Fruit fly (Drosophila melanogaster) whole organism, embryonic: ENCODE results near the gene CG33796.

ENCODE experiments used
- Asciz ChIP-seq: fragments of 200-800 bp; sonication (Bioruptor generic); optimal IDR thresholded peaks from 2 replicates; lab custom pipeline; 2017; ENCODE audit warnings: missing biosample characterization, mild to moderate bottlenecking, missing genetic modification characterization, missing genetic modification reagents
- Atf-2 ChIP-seq: fragments of 200-800 bp; sonication (Bioruptor generic); optimal IDR thresholded peaks from 2 replicates; lab custom pipeline; 2016; ENCODE audit warnings: missing biosample characterization, missing genetic modification characterization
- CG10462 ChIP-seq: fragments of 200-800 bp; sonication (Bioruptor generic); optimal IDR thresholded peaks from 2 replicates; lab custom pipeline; 2016; ENCODE audit warnings: missing biosample characterization, missing genetic modification characterization
- CG11093 ChIP-seq: fragments of 200-800 bp; sonication (Bioruptor generic); IDR thresholded peaks from 3 replicates; pipeline ENCODE4 v1.3.6; 2022; ENCODE audit warnings: missing biosample characterization, missing genetic modification characterization
- CG11247 ChIP-seq: fragments of 200-800 bp; sonication (Bioruptor generic); IDR thresholded peaks from 2 replicates; pipeline ENCODE4 v1.3.6; 2022; ENCODE audit warnings: missing biosample characterization, missing genetic modification characterization
- CG11696 ChIP-seq: fragments of 200-800 bp; sonication (Bioruptor generic); IDR thresholded peaks from 2 replicates; pipeline ENCODE4 v1.3.6; 2022; ENCODE audit warnings: missing biosample characterization, missing genetic modification characterization
- CG12659 ChIP-seq: fragments of 200-800 bp; sonication (Bioruptor generic); optimal IDR thresholded peaks from 3 replicates; lab custom pipeline; 2017; ENCODE audit warnings: mild to moderate bottlenecking, missing biosample characterization, missing genetic modification reagents, missing genetic modification characterization
- CG12942 ChIP-seq: fragments of 200-800 bp; sonication (Bioruptor generic); optimal IDR thresholded peaks from 3 replicates; lab custom pipeline; 2016; ENCODE audit warnings: missing biosample characterization, missing genetic modification characterization
- CG17328 ChIP-seq: fragments of 200-800 bp; sonication (Bioruptor generic); IDR thresholded peaks from 2 replicates; pipeline ENCODE4 v1.3.6; 2022; ENCODE audit warnings: missing biosample characterization, missing genetic modification characterization
- CG17385 ChIP-seq: fragments of 200-800 bp; sonication (Bioruptor generic); optimal IDR thresholded peaks from 3 replicates; lab custom pipeline; 2018; ENCODE audit warnings: missing biosample characterization, mild to moderate bottlenecking, missing genetic modification characterization
- CG31441 ChIP-seq: fragments of 200-800 bp; sonication (Bioruptor generic); IDR thresholded peaks from 2 replicates; pipeline ENCODE4 v1.3.6; 2022; ENCODE audit warnings: missing biosample characterization, missing genetic modification characterization
- CG33213 ChIP-seq: fragments of 200-800 bp; sonication (Bioruptor generic); optimal IDR thresholded peaks from 3 replicates; lab custom pipeline; 2016; ENCODE audit warnings: missing biosample characterization, missing genetic modification characterization
- CG33557 ChIP-seq: fragments of 200-800 bp; sonication (Bioruptor generic); optimal IDR thresholded peaks from 2 replicates; lab custom pipeline; 2019; ENCODE audit warnings: missing biosample characterization, mild to moderate bottlenecking, missing genetic modification characterization, moderate library complexity
- CG3847 ChIP-seq: fragments of 200-800 bp; sonication (Bioruptor generic); IDR thresholded peaks from 2 replicates; pipeline ENCODE4 v1.3.6; 2022; ENCODE audit warnings: missing biosample characterization, missing genetic modification characterization
- CG4424 ChIP-seq: fragments of 200-800 bp; sonication (Bioruptor generic); optimal IDR thresholded peaks from 3 replicates; lab custom pipeline; 2016; ENCODE audit warnings: missing biosample characterization, missing genetic modification characterization
- CG6654 ChIP-seq: fragments of 200-800 bp; sonication (Bioruptor generic); optimal IDR thresholded peaks from 2 replicates; lab custom pipeline; 2017; ENCODE audit warnings: missing biosample characterization, mild to moderate bottlenecking, missing genetic modification characterization
- CG6683 ChIP-seq: fragments of 200-800 bp; sonication (Bioruptor generic); optimal IDR thresholded peaks from 2 replicates; lab custom pipeline; 2017; ENCODE audit warnings: missing biosample characterization, mild to moderate bottlenecking, missing genetic modification characterization, missing genetic modification reagents
- CG6813 ChIP-seq: fragments of 200-800 bp; sonication (Bioruptor generic); optimal IDR thresholded peaks from 2 replicates; lab custom pipeline; 2017; ENCODE audit warnings: missing biosample characterization, missing genetic modification characterization, mild to moderate bottlenecking, moderate library complexity, missing genetic modification reagents
- CG9817 ChIP-seq: fragments of 200-800 bp; sonication (Bioruptor generic); optimal IDR thresholded peaks from 2 replicates; lab custom pipeline; 2018; ENCODE audit warnings: missing biosample characterization, mild to moderate bottlenecking, missing genetic modification characterization, moderate library complexity
- CG9876 ChIP-seq: fragments of 200-800 bp; sonication (Bioruptor generic); optimal IDR thresholded peaks from 2 replicates; lab custom pipeline; 2016; ENCODE audit warnings: missing biosample characterization, missing genetic modification characterization
- CHES-1-like ChIP-seq: fragments of 200-800 bp; sonication (Bioruptor generic); optimal IDR thresholded peaks from 2 replicates; lab custom pipeline; 2016; ENCODE audit warnings: missing biosample characterization, missing genetic modification characterization
- D19B ChIP-seq: fragments of 200-800 bp; sonication (Bioruptor generic); optimal IDR thresholded peaks from 2 replicates; lab custom pipeline; 2017; ENCODE audit warnings: missing biosample characterization, mild to moderate bottlenecking, missing genetic modification characterization
- ERR ChIP-seq: fragments of 200-800 bp; sonication (Bioruptor generic); optimal IDR thresholded peaks from 2 replicates; lab custom pipeline; 2016; ENCODE audit warnings: missing biosample characterization, missing genetic modification characterization
- Ets65A ChIP-seq: fragments of 200-800 bp; sonication (Bioruptor generic); peaks from one replicate; lab custom pipeline; 2016; ENCODE audit warnings: missing biosample characterization, missing genetic modification characterization
- Hr39 ChIP-seq: fragments of >200 bp; optimal IDR thresholded peaks from 2 replicates; lab custom pipeline; 2017
- Hr78 ChIP-seq, 2 experiments: fragments of 200-800 bp in 1 of 2; fragments of >200 bp in 1 of 2; sonication (Bioruptor generic) in 1 of 2; optimal IDR thresholded peaks; 2 replicates each; lab custom pipeline; 2017 to 2019; ENCODE audit warnings: missing biosample characterization in 2 of 2, missing genetic modification characterization in 2 of 2, mild to moderate bottlenecking in 1 of 2, moderate library complexity in 1 of 2
- Hsf ChIP-seq: fragments of 200-800 bp; sonication (Bioruptor generic); optimal IDR thresholded peaks from 3 replicates; lab custom pipeline; 2016; ENCODE audit warnings: missing biosample characterization, missing genetic modification characterization
- Jarid2 ChIP-seq: fragments of 200-800 bp; sonication (Bioruptor generic); optimal IDR thresholded peaks from 3 replicates; lab custom pipeline; 2017; ENCODE audit warnings: mild to moderate bottlenecking, missing biosample characterization, missing genetic modification reagents, missing genetic modification characterization
- Med ChIP-seq: fragments of 200-800 bp; sonication (Bioruptor generic); peaks from one replicate; lab custom pipeline; 2016; ENCODE audit warnings: missing biosample characterization, missing genetic modification characterization, mild to moderate bottlenecking, inconsistent platforms, moderate library complexity
- Meics ChIP-seq: fragments of 200-800 bp; sonication (Bioruptor generic); optimal IDR thresholded peaks from 2 replicates; lab custom pipeline; 2017; ENCODE audit warnings: missing biosample characterization, mild to moderate bottlenecking, missing genetic modification characterization
- Optix ChIP-seq: fragments of 200-800 bp; sonication (Bioruptor generic); IDR thresholded peaks from 3 replicates; pipeline ENCODE4 v1.3.6; 2022; ENCODE audit warnings: missing biosample characterization, missing genetic modification characterization
- Rx ChIP-seq: fragments of 200-800 bp; sonication (Bioruptor generic); IDR thresholded peaks from 2 replicates; pipeline ENCODE4 v1.3.6; 2022; ENCODE audit warnings: missing biosample characterization, missing genetic modification characterization
- Side ChIP-seq: fragments of 200-800 bp; sonication (Bioruptor generic); optimal IDR thresholded peaks from 2 replicates; lab custom pipeline; 2016; ENCODE audit warnings: missing biosample characterization, missing genetic modification characterization
- Sox100B ChIP-seq: fragments of 200-800 bp; sonication (Bioruptor generic); optimal IDR thresholded peaks from 3 replicates; lab custom pipeline; 2018; ENCODE audit warnings: missing biosample characterization, mild to moderate bottlenecking, missing genetic modification characterization
- Taf1 ChIP-seq: fragments of 200-800 bp; sonication (Bioruptor generic); IDR thresholded peaks from 2 replicates; pipeline ENCODE4 v1.3.6; 2022; ENCODE audit warnings: missing biosample characterization, missing genetic modification characterization
- al ChIP-seq: fragments of 200-800 bp; sonication (Bioruptor generic); IDR thresholded peaks from 2 replicates; pipeline ENCODE4 v1.3.6; 2022; ENCODE audit warnings: missing biosample characterization, missing genetic modification characterization
- chif ChIP-seq, 2 experiments: fragments of 200-800 bp; sonication (Bioruptor generic); optimal IDR thresholded peaks; 3 replicates each; lab custom pipeline; 2016; ENCODE audit warnings: missing biosample characterization in 2 of 2, missing genetic modification characterization in 2 of 2
- chm ChIP-seq: fragments of 200-800 bp; sonication (Bioruptor generic); IDR thresholded peaks from 2 replicates; pipeline ENCODE4 v1.3.6; 2022; ENCODE audit warnings: missing biosample characterization, missing genetic modification characterization
- crc ChIP-seq: fragments of 200-800 bp; sonication (Bioruptor generic); optimal IDR thresholded peaks from 2 replicates; lab custom pipeline; 2016; ENCODE audit warnings: missing biosample characterization, missing genetic modification characterization
- crp ChIP-seq, 2 experiments: fragments of 200-800 bp; sonication (Bioruptor generic); optimal IDR thresholded peaks; 2 replicates in 1 of 2; 3 replicates in 1 of 2; lab custom pipeline; 2017; ENCODE audit warnings: missing biosample characterization in 2 of 2, missing genetic modification characterization in 2 of 2, mild to moderate bottlenecking in 1 of 2, moderate library complexity in 1 of 2
- eve ChIP-seq, 2 experiments: fragments of >200 bp; optimal IDR thresholded peaks; 2 replicates each; lab custom pipeline; 2017; ENCODE audit warnings: missing biosample characterization in 2 of 2, missing genetic modification characterization in 2 of 2
- grn ChIP-seq: fragments of 200-800 bp; sonication (Bioruptor generic); optimal IDR thresholded peaks from 3 replicates; lab custom pipeline; 2017; ENCODE audit warnings: missing biosample characterization, missing genetic modification characterization
- jumu ChIP-seq: fragments of 200-800 bp; sonication (Bioruptor generic); optimal IDR thresholded peaks from 3 replicates; lab custom pipeline; 2016; ENCODE audit warnings: missing biosample characterization, missing genetic modification characterization
- klu ChIP-seq: fragments of 200-800 bp; sonication (Bioruptor generic); IDR thresholded peaks from 2 replicates; pipeline ENCODE4 v1.3.6; 2022; ENCODE audit warnings: missing biosample characterization, missing genetic modification characterization
- knrl ChIP-seq: fragments of 200-800 bp; sonication (Bioruptor generic); IDR thresholded peaks from 3 replicates; pipeline ENCODE4 v1.3.6; 2022; ENCODE audit warnings: missing biosample characterization, missing genetic modification characterization; ENCODE audit not compliant: partially characterized antibody
- mam ChIP-seq: fragments of 200-800 bp; sonication (Bioruptor generic); optimal IDR thresholded peaks from 3 replicates; lab custom pipeline; 2016; ENCODE audit warnings: missing biosample characterization, missing genetic modification characterization
- p53 ChIP-seq: fragments of 200-800 bp; sonication (Bioruptor generic); optimal IDR thresholded peaks from 2 replicates; lab custom pipeline; 2016; ENCODE audit warnings: missing biosample characterization, missing genetic modification characterization
- sc ChIP-seq, 3 experiments: fragments of >200 bp in 2 of 3; fragments of 200-800 bp in 1 of 3; sonication (Bioruptor generic) in 1 of 3; optimal IDR thresholded peaks; 2 replicates in 2 of 3; 3 replicates in 1 of 3; lab custom pipeline; 2017; ENCODE audit warnings: mild to moderate bottlenecking in 1 of 3, missing biosample characterization in 1 of 3, missing genetic modification characterization in 1 of 3, missing genetic modification reagents in 1 of 3
- so ChIP-seq: fragments of 200-800 bp; sonication (Bioruptor generic); IDR thresholded peaks from 3 replicates; pipeline ENCODE4 v1.3.6; 2022; ENCODE audit warnings: missing biosample characterization, missing genetic modification characterization
- zf30C ChIP-seq: fragments of 200-800 bp; sonication (Bioruptor generic); optimal IDR thresholded peaks from 3 replicates; lab custom pipeline; 2018; ENCODE audit warnings: missing biosample characterization, mild to moderate bottlenecking, missing genetic modification characterization

Gene CG33796

DNA sequence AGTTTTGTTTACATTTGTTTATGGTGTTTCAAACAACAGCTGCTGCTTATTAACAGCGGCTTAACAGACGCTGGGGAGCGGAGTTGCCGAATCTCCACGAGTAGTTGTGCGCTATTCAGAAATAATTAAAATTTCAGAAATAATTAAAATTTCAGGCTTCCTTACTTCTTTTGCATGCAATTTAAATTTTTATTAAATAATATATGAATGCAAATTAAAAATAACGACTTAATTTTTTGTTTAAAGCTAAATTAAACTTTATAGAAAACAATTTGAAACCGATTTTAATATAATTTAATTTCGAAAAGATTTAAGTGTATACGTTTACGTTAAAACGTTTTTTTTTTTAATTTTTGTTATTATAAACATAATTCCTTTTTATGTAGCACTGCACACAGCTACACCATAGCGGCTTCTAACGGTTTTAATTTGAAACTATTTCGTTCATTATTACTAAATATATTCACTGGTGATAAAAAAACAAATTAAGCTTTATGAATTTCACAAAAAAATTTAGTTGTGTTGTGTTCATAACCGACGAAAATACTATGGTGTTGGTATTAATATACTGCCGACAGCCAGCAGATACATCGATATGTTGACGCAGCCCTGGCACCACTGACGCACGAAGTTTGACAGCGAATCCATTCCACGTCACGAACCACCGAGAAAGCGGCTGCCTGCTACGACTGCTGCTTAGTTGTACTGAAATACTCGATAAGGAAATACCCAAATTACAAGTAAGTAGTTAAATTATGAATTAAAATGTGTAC lies 40.7 kb downstream of the CG33796 start, which contains the start of gene SsRbeta (continued):
- TF ChIP-seq CG3847, result peak; percentile 23; the same call in 1 of the 2 replicates
- TF ChIP-seq CG17328, result peak; percentile 75
- no peak for TF ChIP-seq CG9817
- TF ChIP-seq klu (GFP tag; lab: Robert Waterston, UW), result no peak
- no peak for TF ChIP-seq D19B (GFP tag; lab: Kevin White, UChicago)
- TF ChIP-seq Sox100B, result peak; percentile 34
- TF ChIP-seq Asciz (GFP tag; lab: Kevin White, UChicago), result peak; percentile 43
- TF ChIP-seq CG6654 (GFP tag; lab: Kevin White, UChicago), result no peak
- peak; percentile 48 for TF ChIP-seq CG4424 (GFP tag; lab: Kevin White, UChicago)
- TF ChIP-seq knrl (GFP tag; lab: Robert Waterston, UW), result peak; percentile 76
- no peak for TF ChIP-seq Hr78 (GFP tag; optimal IDR thresholded peaks at IDR 0.05; lab: Kevin White, UChicago)
- no peak for TF ChIP-seq CG17385 (GFP tag; lab: Kevin White, UChicago)
- no peak for TF ChIP-seq grn (GFP tag; lab: Kevin White, UChicago)
- peak; percentile 60 for TF ChIP-seq CHES-1-like (GFP tag; lab: Kevin White, UChicago)
- no peak for TF ChIP-seq crc (GFP tag; lab: Kevin White, UChicago)
- TF ChIP-seq ERR (GFP tag; lab: Kevin White, UChicago), result no peak
- peak; percentile 56 for TF ChIP-seq CG11696
- no peak for TF ChIP-seq CG11093 (GFP tag; lab: Robert Waterston, UW)
- peak; percentile 65 for TF ChIP-seq CG31441 (GFP tag; lab: Robert Waterston, UW)
- no peak for TF ChIP-seq chif (GFP tag; optimal IDR thresholded peaks at IDR 0.05; lab: Kevin White, UChicago)
- peak; percentile 89 for TF ChIP-seq Ets65A (GFP tag; lab: Kevin White, UChicago)
- peak; percentile 19 for TF ChIP-seq CG12659
- no peak for TF ChIP-seq CG9876
- no peak for TF ChIP-seq CG12942
- TF ChIP-seq crp (GFP tag; optimal IDR thresholded peaks at IDR 0.05; lab: Kevin White, UChicago), result peak in 1 of 2 experiments; percentile 49
- no peak for TF ChIP-seq Optix
- no peak for TF ChIP-seq Side (GFP tag; lab: Kevin White, UChicago)
- no peak for TF ChIP-seq jumu (GFP tag; lab: Kevin White, UChicago)
- no peak for TF ChIP-seq Taf1 (GFP tag; lab: Robert Waterston, UW)
- 0 out of 2 replicates have a peak, but pooled peaks have one; percentile 3 for TF ChIP-seq al (GFP tag; lab: Robert Waterston, UW)
- TF ChIP-seq mam (GFP tag; lab: Kevin White, UChicago), result no peak
- no peak for TF ChIP-seq CG33557 (GFP tag; lab: Kevin White, UChicago)
- no peak for TF ChIP-seq sc (optimal IDR thresholded peaks at IDR 0.05; lab: Kevin White, UChicago)
- no peak for TF ChIP-seq sc (GFP tag; optimal IDR thresholded peaks at IDR 0.05; lab: Kevin White, UChicago)
- TF ChIP-seq Jarid2 (GFP tag; lab: Kevin White, UChicago), result peak; percentile 37
- TF ChIP-seq p53 (GFP tag; lab: Kevin White, UChicago), result no peak
- peak; percentile 68 for TF ChIP-seq chm (GFP tag; lab: Robert Waterston, UW)
- TF ChIP-seq eve (GFP tag; optimal IDR thresholded peaks at IDR 0.05; lab: Kevin White, UChicago), result no peak
- TF ChIP-seq CG6813 (GFP tag; lab: Kevin White, UChicago), result no peak
- no peak for TF ChIP-seq Hr39 (lab: Kevin White, UChicago)
- TF ChIP-seq Med, result peak; percentile 91
- no peak for TF ChIP-seq so (GFP tag; lab: Robert Waterston, UW)
- no peak for TF ChIP-seq CG33213 (GFP tag; lab: Kevin White, UChicago)
- TF ChIP-seq Rx, result peak; percentile 46
- TF ChIP-seq CG6683, result no peak
- TF ChIP-seq zf30C, result no peak
- TF ChIP-seq CG11247 (GFP tag; lab: Robert Waterston, UW), result peak; percentile 56
- TF ChIP-seq Meics (GFP tag; lab: Kevin White, UChicago), result peak; percentile 43
- TF ChIP-seq Atf-2 (GFP tag; lab: Kevin White, UChicago), result no peak
- no peak for TF ChIP-seq CG10462 (GFP tag; lab: Kevin White, UChicago)
- no peak for TF ChIP-seq Hsf
